Worm (Caenorhabditis elegans) whole organism, L1 larva: Measurements from ENCODE around the gene R04B3.3.

ENCODE experiments used
- C04F5.9 ChIP-seq: sonication (generic microtip); optimal IDR thresholded peaks from 2 replicates; lab custom pipeline; 2016; ENCODE audit warnings: missing genetic modification characterization, missing compliant biosample characterization
- C16A3.4 ChIP-seq: fragments of 150-350 bp; optimal IDR thresholded peaks from 2 replicates; lab custom pipeline; 2014; ENCODE audit warnings: missing biosample characterization, missing genetic modification characterization
- C34B4.2 ChIP-seq: sonication (generic microtip); optimal IDR thresholded peaks from 2 replicates; lab custom pipeline; 2017; ENCODE audit warnings: mild to moderate bottlenecking, missing genetic modification characterization, missing compliant biosample characterization
- F16B12.6 ChIP-seq: fragments of 150-350 bp; optimal IDR thresholded peaks from 2 replicates; lab custom pipeline; 2014; ENCODE audit warnings: missing biosample characterization, missing genetic modification characterization
- alr-1 ChIP-seq: fragments of 200-800 bp; sonication (Bioruptor generic); optimal IDR thresholded peaks from 2 replicates; lab custom pipeline; 2018; ENCODE audit warnings: borderline replicate concordance, mild to moderate bottlenecking, missing genetic modification characterization, missing compliant biosample characterization
- ama-1 ChIP-seq: fragments of 150-350 bp; optimal IDR thresholded peaks from 2 replicates; lab custom pipeline; 2014
- blmp-1 ChIP-seq: fragments of 150-350 bp; optimal IDR thresholded peaks from 2 replicates; lab custom pipeline; 2014; ENCODE audit warnings: missing biosample characterization, missing genetic modification characterization
- ceh-8 ChIP-seq: fragments of 200-800 bp; sonication (Bioruptor generic); optimal IDR thresholded peaks from 2 replicates; lab custom pipeline; 2018; ENCODE audit warnings: mild to moderate bottlenecking, missing genetic modification characterization, moderate library complexity, missing compliant biosample characterization
- ceh-88 ChIP-seq: fragments of 200-800 bp; sonication (Bioruptor generic); IDR thresholded peaks from 2 replicates; pipeline ENCODE4 v1.3.6; 2022; ENCODE audit warnings: missing genetic modification characterization, missing compliant biosample characterization
- ceh-90 ChIP-seq: sonication (generic microtip); optimal IDR thresholded peaks from 2 replicates; lab custom pipeline; 2016; ENCODE audit warnings: missing genetic modification characterization, missing compliant biosample characterization
- ces-1 ChIP-seq: fragments of 150-350 bp; optimal IDR thresholded peaks from 2 replicates; lab custom pipeline; 2014; ENCODE audit warnings: missing biosample characterization, missing genetic modification reagents, missing genetic modification characterization
- dsc-1 ChIP-seq: sonication (generic microtip); optimal IDR thresholded peaks from 2 replicates; lab custom pipeline; 2016; ENCODE audit warnings: mild to moderate bottlenecking, missing genetic modification characterization, missing compliant biosample characterization
- efl-3 ChIP-seq: fragments of 200-800 bp; sonication (Bioruptor generic); optimal IDR thresholded peaks from 2 replicates; lab custom pipeline; 2018; ENCODE audit warnings: mild to moderate bottlenecking, missing genetic modification characterization, missing compliant biosample characterization
- ets-5 ChIP-seq: fragments of 200-800 bp; sonication (Bioruptor generic); IDR thresholded peaks from 2 replicates; pipeline ENCODE4 v1.3.6; 2022; ENCODE audit warnings: missing genetic modification characterization, missing compliant biosample characterization
- fkh-10 ChIP-seq: sonication (generic microtip); optimal IDR thresholded peaks from 2 replicates; lab custom pipeline; 2017; ENCODE audit warnings: missing biosample characterization, missing genetic modification reagents, missing genetic modification characterization
- fkh-8 ChIP-seq: sonication (generic microtip); optimal IDR thresholded peaks from 2 replicates; lab custom pipeline; 2016; ENCODE audit warnings: mild to moderate bottlenecking, missing genetic modification characterization, missing compliant biosample characterization
- grh-1 ChIP-seq: fragments of 200-800 bp; sonication (Bioruptor generic); IDR thresholded peaks from 2 replicates; pipeline ENCODE4 v1.3.6; 2022; ENCODE audit warnings: missing genetic modification reagents, missing genetic modification characterization, missing compliant biosample characterization
- hlh-17 ChIP-seq: fragments of 200-800 bp; sonication (Bioruptor generic); optimal IDR thresholded peaks from 2 replicates; lab custom pipeline; 2018; ENCODE audit warnings: missing genetic modification characterization, mild to moderate bottlenecking, missing compliant biosample characterization, moderate library complexity, borderline replicate concordance
- irx-1 ChIP-seq: sonication (generic microtip); optimal IDR thresholded peaks from 2 replicates; lab custom pipeline; 2016; ENCODE audit warnings: missing genetic modification characterization, missing compliant biosample characterization
- lin-13 ChIP-seq: fragments of 150-350 bp; optimal IDR thresholded peaks from 2 replicates; lab custom pipeline; 2014; ENCODE audit warnings: missing biosample characterization, missing genetic modification reagents, missing genetic modification characterization
- lin-15B ChIP-seq: fragments of 150-350 bp; sonication (generic microtip); optimal IDR thresholded peaks from 3 replicates; lab custom pipeline; 2014; ENCODE audit warnings: missing biosample characterization, missing genetic modification characterization
- lin-39 ChIP-seq: fragments of 150-350 bp; optimal IDR thresholded peaks from 2 replicates; lab custom pipeline; 2014; ENCODE audit warnings: missing biosample characterization, missing genetic modification reagents, missing genetic modification characterization
- lir-3 ChIP-seq: sonication (generic microtip); optimal IDR thresholded peaks from 2 replicates; lab custom pipeline; 2016; ENCODE audit warnings: mild to moderate bottlenecking, missing genetic modification characterization, moderate library complexity, missing compliant biosample characterization; ENCODE audit not compliant: poor library complexity
- mdl-1 ChIP-seq, 2 experiments: fragments of 150-350 bp; optimal IDR thresholded peaks; 2 replicates each; lab custom pipeline; 2014 to 2017; ENCODE audit warnings: missing biosample characterization in 2 of 2, missing genetic modification characterization in 2 of 2, inconsistent platforms in 1 of 2
- mef-2 ChIP-seq: fragments of 150-350 bp; optimal IDR thresholded peaks from 2 replicates; lab custom pipeline; 2014; ENCODE audit warnings: missing biosample characterization, missing genetic modification characterization
- mep-1 ChIP-seq: fragments of 150-350 bp; optimal IDR thresholded peaks from 2 replicates; lab custom pipeline; 2014; ENCODE audit warnings: missing biosample characterization, missing genetic modification characterization
- nhr-11 ChIP-seq: fragments of 150-350 bp; optimal IDR thresholded peaks from 2 replicates; lab custom pipeline; 2014; ENCODE audit warnings: missing biosample characterization, missing genetic modification characterization
- nhr-12 ChIP-seq: sonication (generic microtip); optimal IDR thresholded peaks from 2 replicates; lab custom pipeline; 2017; ENCODE audit warnings: missing biosample characterization, missing genetic modification characterization
- nhr-19 ChIP-seq: fragments of 200-800 bp; sonication (Bioruptor generic); conservative IDR thresholded peaks from 2 replicates; pipeline ENCODE4 v1.3.6; 2022; ENCODE audit warnings: missing genetic modification characterization, missing compliant biosample characterization
- nhr-20 ChIP-seq: sonication (generic microtip); optimal IDR thresholded peaks from 2 replicates; lab custom pipeline; 2016; ENCODE audit warnings: mild to moderate bottlenecking, missing genetic modification characterization, missing compliant biosample characterization
- nhr-28 ChIP-seq: fragments of 150-350 bp; optimal IDR thresholded peaks from 2 replicates; lab custom pipeline; 2014; ENCODE audit warnings: missing biosample characterization, missing genetic modification characterization
- nhr-47 ChIP-seq: sonication (generic microtip); optimal IDR thresholded peaks from 2 replicates; lab custom pipeline; 2016; ENCODE audit warnings: mild to moderate bottlenecking, missing genetic modification characterization, moderate library complexity, missing compliant biosample characterization
- nhr-71 ChIP-seq: sonication (generic microtip); optimal IDR thresholded peaks from 2 replicates; lab custom pipeline; 2016; ENCODE audit warnings: mild to moderate bottlenecking, missing genetic modification characterization, moderate library complexity, missing compliant biosample characterization
- nhr-76 ChIP-seq: sonication (generic microtip); optimal IDR thresholded peaks from 2 replicates; lab custom pipeline; 2017; ENCODE audit warnings: missing biosample characterization, missing genetic modification characterization
- nhr-77 ChIP-seq: fragments of 150-350 bp; optimal IDR thresholded peaks from 2 replicates; lab custom pipeline; 2014; ENCODE audit warnings: missing biosample characterization, missing genetic modification characterization
- nhr-90 ChIP-seq: sonication (generic microtip); optimal IDR thresholded peaks from 2 replicates; lab custom pipeline; 2016; ENCODE audit warnings: mild to moderate bottlenecking, missing genetic modification characterization, missing compliant biosample characterization; ENCODE audit not compliant: poor library complexity
- pag-3 ChIP-seq: sonication (generic microtip); optimal IDR thresholded peaks from 2 replicates; lab custom pipeline; 2017; ENCODE audit warnings: missing genetic modification characterization, mild to moderate bottlenecking, missing compliant biosample characterization, antibody characterized with exemption, borderline replicate concordance; ENCODE audit not compliant: insufficient read depth
- pax-3 ChIP-seq: fragments of 200-800 bp; sonication (Bioruptor generic); optimal IDR thresholded peaks from 2 replicates; lab custom pipeline; 2018; ENCODE audit warnings: mild to moderate bottlenecking, missing genetic modification characterization, moderate library complexity, missing compliant biosample characterization
- pqm-1 ChIP-seq: sonication (generic microtip); optimal IDR thresholded peaks from 3 replicates; lab custom pipeline; 2017; ENCODE audit warnings: missing biosample characterization, missing genetic modification characterization
- rnt-1 ChIP-seq: sonication (generic microtip); optimal IDR thresholded peaks from 2 replicates; lab custom pipeline; 2016; ENCODE audit warnings: mild to moderate bottlenecking, missing genetic modification characterization, moderate library complexity, missing compliant biosample characterization
- skn-1 ChIP-seq: fragments of 150-350 bp; optimal IDR thresholded peaks from 2 replicates; lab custom pipeline; 2014; ENCODE audit warnings: missing biosample characterization, missing genetic modification characterization
- sptf-1 ChIP-seq: fragments of 150-350 bp; optimal IDR thresholded peaks from 2 replicates; lab custom pipeline; 2014; ENCODE audit warnings: missing biosample characterization, missing genetic modification characterization
- sup-37 ChIP-seq: fragments of 200-800 bp; sonication (Bioruptor generic); optimal IDR thresholded peaks from 2 replicates; lab custom pipeline; 2018; ENCODE audit warnings: mild to moderate bottlenecking, missing genetic modification characterization, missing compliant biosample characterization
- swsn-7 ChIP-seq: sonication (generic microtip); optimal IDR thresholded peaks from 2 replicates; lab custom pipeline; 2016; ENCODE audit warnings: missing genetic modification characterization, missing compliant biosample characterization
- tbx-2 ChIP-seq: sonication (generic microtip); optimal IDR thresholded peaks from 2 replicates; lab custom pipeline; 2016; ENCODE audit warnings: missing genetic modification characterization, missing compliant biosample characterization
- tlp-1 ChIP-seq: fragments of 150-350 bp; optimal IDR thresholded peaks from 2 replicates; lab custom pipeline; 2014; ENCODE audit warnings: missing biosample characterization, missing genetic modification characterization
- unc-130 ChIP-seq: fragments of 150-350 bp; optimal IDR thresholded peaks from 2 replicates; lab custom pipeline; 2017; ENCODE audit warnings: missing biosample characterization, missing genetic modification characterization, inconsistent platforms
- unc-30 ChIP-seq: sonication (generic microtip); optimal IDR thresholded peaks from 2 replicates; lab custom pipeline; 2017; ENCODE audit warnings: missing biosample characterization, missing genetic modification characterization
- unc-62 ChIP-seq: fragments of 150-350 bp; optimal IDR thresholded peaks from 2 replicates; lab custom pipeline; 2014; ENCODE audit warnings: missing biosample characterization, missing genetic modification reagents, missing genetic modification characterization
- unc-86 ChIP-seq: sonication (generic microtip); optimal IDR thresholded peaks from 2 replicates; lab custom pipeline; 2016; ENCODE audit warnings: missing genetic modification characterization, missing compliant biosample characterization
- unc-98 ChIP-seq: fragments of 200-800 bp; sonication (Bioruptor generic); IDR thresholded peaks from 2 replicates; pipeline ENCODE4 v1.3.6; 2022; ENCODE audit warnings: missing genetic modification characterization, missing compliant biosample characterization
- zip-4 ChIP-seq: fragments of 200-800 bp; sonication (Bioruptor generic); optimal IDR thresholded peaks from 2 replicates; lab custom pipeline; 2018; ENCODE audit warnings: mild to moderate bottlenecking, missing genetic modification characterization, moderate library complexity, missing compliant biosample characterization
- ztf-11 ChIP-seq, 2 experiments: sonication (generic microtip); optimal IDR thresholded peaks; 2 replicates each; lab custom pipeline; 2016 to 2017; ENCODE audit warnings: missing genetic modification characterization in 2 of 2, missing biosample characterization in 1 of 2, missing compliant biosample characterization in 1 of 2
- ztf-4 ChIP-seq: fragments of 150-350 bp; optimal IDR thresholded peaks from 2 replicates; lab custom pipeline; 2014; ENCODE audit warnings: missing biosample characterization, missing genetic modification characterization

R04B3.3 gene

DNA sequence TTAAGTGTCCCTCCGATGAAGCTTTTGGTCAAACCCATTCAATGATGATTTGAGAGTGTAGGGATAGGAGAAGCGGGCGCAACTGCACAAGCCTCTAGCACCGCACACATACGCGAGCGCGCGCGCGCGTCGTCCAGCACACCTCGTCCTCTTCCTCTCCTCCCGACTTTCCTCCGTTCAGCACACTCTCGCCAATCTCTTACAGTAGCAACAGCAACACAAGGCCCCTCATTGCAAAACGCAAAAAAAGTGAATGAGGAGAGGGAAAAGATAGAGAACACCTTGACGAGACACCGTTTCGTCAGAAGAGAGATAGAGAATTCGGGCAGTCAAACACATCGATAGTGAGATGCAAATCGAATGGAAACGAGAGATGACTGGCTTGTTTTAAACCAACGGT lies 43.3 kb downstream of the R04B3.3 start:
- no peak for TF ChIP-seq pax-3
- TF ChIP-seq C04F5.9 (tag; lab: Kevin White, UChicago), result no peak
- no peak for TF ChIP-seq fkh-8
- TF ChIP-seq tlp-1 (tag; lab: Kevin White, UChicago), result no peak
- no peak for TF ChIP-seq hlh-17 (GFP tag; lab: Kevin White, UChicago)
- no peak for TF ChIP-seq ces-1 (GFP tag; lab: Kevin White, UChicago)
- TF ChIP-seq fkh-10 (GFP tag; lab: Kevin White, UChicago), result no peak
- peak; percentile 30 for TF ChIP-seq nhr-47 (tag; lab: Kevin White, UChicago)
- no peak for TF ChIP-seq nhr-77 (tag; lab: Kevin White, UChicago)
- TF ChIP-seq mdl-1 (tag; optimal IDR thresholded peaks at IDR 0.05; lab: Kevin White, UChicago), result peak in 1 of 2 experiments; percentile 31
- TF ChIP-seq ztf-4 (tag; lab: Kevin White, UChicago), result no peak
- no peak for TF ChIP-seq alr-1 (tag; lab: Kevin White, UChicago)
- no peak for TF ChIP-seq nhr-11 (tag; lab: Kevin White, UChicago)
- TF ChIP-seq ztf-11 (tag; optimal IDR thresholded peaks at IDR 0.05; lab: Kevin White, UChicago), result no peak
- no peak for TF ChIP-seq mef-2 (tag; lab: Kevin White, UChicago)
- no peak for TF ChIP-seq C34B4.2 (tag; lab: Kevin White, UChicago)
- peak; percentile 39 for TF ChIP-seq dsc-1 (tag; lab: Kevin White, UChicago)
- TF ChIP-seq nhr-71 (tag; lab: Kevin White, UChicago), result peak; percentile 54
- no peak for TF ChIP-seq ceh-90 (tag; lab: Kevin White, UChicago)
- peak; percentile 27 for TF ChIP-seq irx-1 (tag; lab: Kevin White, UChicago)
- no peak for TF ChIP-seq nhr-28 (tag; lab: Kevin White, UChicago)
- TF ChIP-seq ama-1 (lab: Kevin White, UChicago), result no peak
- TF ChIP-seq ceh-88, result no peak
- peak; percentile 52 for TF ChIP-seq nhr-20
- peak; percentile 95 for TF ChIP-seq skn-1
- TF ChIP-seq swsn-7 (tag; lab: Kevin White, UChicago), result peak; percentile 44
- no peak for TF ChIP-seq F16B12.6 (tag; lab: Kevin White, UChicago)
- TF ChIP-seq grh-1 (GFP tag; lab: Robert Waterston, UW), result no peak
- no peak for TF ChIP-seq pqm-1 (tag; lab: Kevin White, UChicago)
- no peak for TF ChIP-seq sptf-1
- peak; percentile 28 for TF ChIP-seq tbx-2 (tag; lab: Kevin White, UChicago)
- no peak for TF ChIP-seq lin-39 (tag; lab: Kevin White, UChicago)
- TF ChIP-seq nhr-76 (tag; lab: Kevin White, UChicago), result no peak
- TF ChIP-seq lin-13, result no peak
- TF ChIP-seq ceh-8 (GFP tag; lab: Kevin White, UChicago), result no peak
- TF ChIP-seq lir-3 (tag; lab: Kevin White, UChicago), result no peak
- TF ChIP-seq pag-3 (tag; lab: Kevin White, UChicago), result no peak
- TF ChIP-seq unc-98 (GFP tag; lab: Robert Waterston, UW), result no peak
- TF ChIP-seq nhr-19 (GFP tag; lab: Robert Waterston, UW), result no peak
- no peak for TF ChIP-seq unc-86 (tag; lab: Kevin White, UChicago)
- TF ChIP-seq mep-1 (tag; lab: Kevin White, UChicago), result peak; percentile 82
- TF ChIP-seq nhr-90 (tag; lab: Kevin White, UChicago), result no peak
- TF ChIP-seq unc-30 (tag; lab: Kevin White, UChicago), result no peak
- peak; percentile 52 for TF ChIP-seq rnt-1 (tag; lab: Kevin White, UChicago)
- TF ChIP-seq nhr-12 (tag; lab: Kevin White, UChicago), result no peak
- TF ChIP-seq sup-37 (GFP tag; lab: Kevin White, UChicago), result no peak
- no peak for TF ChIP-seq unc-62 (GFP tag; lab: Kevin White, UChicago)
- TF ChIP-seq zip-4 (GFP tag; lab: Kevin White, UChicago), result no peak
- no peak for TF ChIP-seq lin-15B (tag; lab: Kevin White, UChicago)
- TF ChIP-seq unc-130 (tag; lab: Kevin White, UChicago), result no peak
- TF ChIP-seq blmp-1 (tag; lab: Kevin White, UChicago), result peak; percentile 95
- no peak for TF ChIP-seq efl-3 (GFP tag; lab: Kevin White, UChicago)
- no peak for TF ChIP-seq C16A3.4 (tag; lab: Kevin White, UChicago)
- TF ChIP-seq ets-5 (GFP tag; lab: Robert Waterston, UW), result no peak
